Worm (Caenorhabditis elegans) whole organism, L1 larva: Measurements from ENCODE around the gene F59G1.8.

Source experiments
- C04F5.9 ChIP-seq: sonication (generic microtip); optimal IDR thresholded peaks from 2 replicates; lab custom pipeline; 2016; ENCODE audit warnings: missing genetic modification characterization, missing compliant biosample characterization
- C16A3.4 ChIP-seq: fragments of 150-350 bp; optimal IDR thresholded peaks from 2 replicates; lab custom pipeline; 2014; ENCODE audit warnings: missing biosample characterization, missing genetic modification characterization
- C34B4.2 ChIP-seq: sonication (generic microtip); optimal IDR thresholded peaks from 2 replicates; lab custom pipeline; 2017; ENCODE audit warnings: mild to moderate bottlenecking, missing genetic modification characterization, missing compliant biosample characterization
- aha-1 ChIP-seq: fragments of 150-350 bp; optimal IDR thresholded peaks from 2 replicates; lab custom pipeline; 2014; ENCODE audit warnings: missing biosample characterization, missing genetic modification characterization
- alr-1 ChIP-seq: fragments of 200-800 bp; sonication (Bioruptor generic); optimal IDR thresholded peaks from 2 replicates; lab custom pipeline; 2018; ENCODE audit warnings: borderline replicate concordance, mild to moderate bottlenecking, missing genetic modification characterization, missing compliant biosample characterization
- aly-2 ChIP-seq: fragments of 150-350 bp; optimal IDR thresholded peaks from 2 replicates; lab custom pipeline; 2014; ENCODE audit warnings: missing biosample characterization, missing genetic modification characterization
- ceh-63 ChIP-seq: fragments of 200-800 bp; sonication (Bioruptor generic); optimal IDR thresholded peaks from 2 replicates; lab custom pipeline; 2018; ENCODE audit warnings: mild to moderate bottlenecking, missing genetic modification characterization, missing compliant biosample characterization
- ceh-82 ChIP-seq, 3 experiments: fragments of 150-350 bp in 1 of 3; sonication (generic microtip) in 2 of 3; optimal IDR thresholded peaks; 2 replicates each; lab custom pipeline; 2014 to 2017; ENCODE audit warnings: missing biosample characterization in 3 of 3, missing genetic modification characterization in 3 of 3
- ceh-88 ChIP-seq: fragments of 200-800 bp; sonication (Bioruptor generic); IDR thresholded peaks from 2 replicates; pipeline ENCODE4 v1.3.6; 2022; ENCODE audit warnings: missing genetic modification characterization, missing compliant biosample characterization
- ces-1 ChIP-seq: fragments of 150-350 bp; optimal IDR thresholded peaks from 2 replicates; lab custom pipeline; 2014; ENCODE audit warnings: missing biosample characterization, missing genetic modification reagents, missing genetic modification characterization
- dpl-1 ChIP-seq, 3 experiments: fragments of 150-350 bp in 2 of 3; sonication (generic microtip) in 1 of 3; optimal IDR thresholded peaks; 2 replicates each; lab custom pipeline; 2014 to 2017; ENCODE audit warnings: missing biosample characterization in 3 of 3, missing genetic modification characterization in 3 of 3, missing genetic modification reagents in 3 of 3
- dsc-1 ChIP-seq: sonication (generic microtip); optimal IDR thresholded peaks from 2 replicates; lab custom pipeline; 2016; ENCODE audit warnings: mild to moderate bottlenecking, missing genetic modification characterization, missing compliant biosample characterization
- egl-13 ChIP-seq: sonication (generic microtip); optimal IDR thresholded peaks from 2 replicates; lab custom pipeline; 2016; ENCODE audit warnings: missing genotype, missing genetic modification reagents, missing genetic modification characterization, missing compliant biosample characterization
- egl-27 ChIP-seq, 2 experiments: fragments of 150-350 bp in 1 of 2; sonication (generic microtip); optimal IDR thresholded peaks; 3 replicates each; lab custom pipeline; 2017 to 2018; ENCODE audit warnings: missing biosample characterization in 2 of 2, missing genetic modification characterization in 2 of 2, missing genetic modification reagents in 2 of 2
- elt-3 ChIP-seq, 6 experiments: fragments of 150-350 bp in 1 of 6; sonication (generic microtip); optimal IDR thresholded peaks; 2 replicates each; lab custom pipeline; 2017 to 2018; ENCODE audit warnings: missing biosample characterization in 6 of 6, missing genetic modification characterization in 6 of 6, inconsistent platforms in 1 of 6
- ets-5 ChIP-seq: fragments of 200-800 bp; sonication (Bioruptor generic); IDR thresholded peaks from 2 replicates; pipeline ENCODE4 v1.3.6; 2022; ENCODE audit warnings: missing genetic modification characterization, missing compliant biosample characterization
- fkh-4 ChIP-seq: sonication (generic microtip); optimal IDR thresholded peaks from 2 replicates; lab custom pipeline; 2016; ENCODE audit warnings: missing compliant biosample characterization, missing genetic modification characterization, borderline replicate concordance
- grh-1 ChIP-seq: fragments of 200-800 bp; sonication (Bioruptor generic); IDR thresholded peaks from 2 replicates; pipeline ENCODE4 v1.3.6; 2022; ENCODE audit warnings: missing genetic modification reagents, missing genetic modification characterization, missing compliant biosample characterization
- irx-1 ChIP-seq: sonication (generic microtip); optimal IDR thresholded peaks from 2 replicates; lab custom pipeline; 2016; ENCODE audit warnings: missing genetic modification characterization, missing compliant biosample characterization
- lin-13 ChIP-seq: fragments of 150-350 bp; optimal IDR thresholded peaks from 2 replicates; lab custom pipeline; 2014; ENCODE audit warnings: missing biosample characterization, missing genetic modification reagents, missing genetic modification characterization
- lin-14 ChIP-seq: fragments of 200-800 bp; sonication (Bioruptor generic); optimal IDR thresholded peaks from 2 replicates; lab custom pipeline; 2018; ENCODE audit warnings: mild to moderate bottlenecking, missing genetic modification characterization, moderate library complexity, missing compliant biosample characterization
- lin-15B ChIP-seq: fragments of 150-350 bp; sonication (generic microtip); optimal IDR thresholded peaks from 3 replicates; lab custom pipeline; 2014; ENCODE audit warnings: missing biosample characterization, missing genetic modification characterization
- lin-35 ChIP-seq, 2 experiments: fragments of 150-350 bp; optimal IDR thresholded peaks; 2 replicates each; lab custom pipeline; 2014; ENCODE audit warnings: missing biosample characterization in 2 of 2, missing genetic modification characterization in 2 of 2, missing genetic modification reagents in 2 of 2
- lir-3 ChIP-seq: sonication (generic microtip); optimal IDR thresholded peaks from 2 replicates; lab custom pipeline; 2016; ENCODE audit warnings: mild to moderate bottlenecking, missing genetic modification characterization, moderate library complexity, missing compliant biosample characterization; ENCODE audit not compliant: poor library complexity
- mab-9 ChIP-seq: fragments of 200-800 bp; sonication (Bioruptor generic); IDR thresholded peaks from 2 replicates; pipeline ENCODE4 v1.3.6; 2022; ENCODE audit warnings: missing genetic modification reagents, missing genetic modification characterization, missing compliant biosample characterization
- mdl-1 ChIP-seq, 2 experiments: fragments of 150-350 bp; optimal IDR thresholded peaks; 2 replicates each; lab custom pipeline; 2014 to 2017; ENCODE audit warnings: missing biosample characterization in 2 of 2, missing genetic modification characterization in 2 of 2, inconsistent platforms in 1 of 2
- nhr-28 ChIP-seq: fragments of 150-350 bp; optimal IDR thresholded peaks from 2 replicates; lab custom pipeline; 2014; ENCODE audit warnings: missing biosample characterization, missing genetic modification characterization
- nhr-47 ChIP-seq: sonication (generic microtip); optimal IDR thresholded peaks from 2 replicates; lab custom pipeline; 2016; ENCODE audit warnings: mild to moderate bottlenecking, missing genetic modification characterization, moderate library complexity, missing compliant biosample characterization
- nhr-71 ChIP-seq: sonication (generic microtip); optimal IDR thresholded peaks from 2 replicates; lab custom pipeline; 2016; ENCODE audit warnings: mild to moderate bottlenecking, missing genetic modification characterization, moderate library complexity, missing compliant biosample characterization
- nhr-84 ChIP-seq: sonication (generic microtip); optimal IDR thresholded peaks from 2 replicates; lab custom pipeline; 2017; ENCODE audit warnings: missing biosample characterization, missing genetic modification characterization
- nhr-85 ChIP-seq: sonication (generic microtip); peaks from one replicate; lab custom pipeline; 2016; ENCODE audit warnings: missing genetic modification characterization, inconsistent platforms, missing compliant biosample characterization
- nhr-90 ChIP-seq: sonication (generic microtip); optimal IDR thresholded peaks from 2 replicates; lab custom pipeline; 2016; ENCODE audit warnings: mild to moderate bottlenecking, missing genetic modification characterization, missing compliant biosample characterization; ENCODE audit not compliant: poor library complexity
- pag-3 ChIP-seq: sonication (generic microtip); optimal IDR thresholded peaks from 2 replicates; lab custom pipeline; 2017; ENCODE audit warnings: missing genetic modification characterization, mild to moderate bottlenecking, missing compliant biosample characterization, antibody characterized with exemption, borderline replicate concordance; ENCODE audit not compliant: insufficient read depth
- rnt-1 ChIP-seq: sonication (generic microtip); optimal IDR thresholded peaks from 2 replicates; lab custom pipeline; 2016; ENCODE audit warnings: mild to moderate bottlenecking, missing genetic modification characterization, moderate library complexity, missing compliant biosample characterization
- skn-1 ChIP-seq: fragments of 150-350 bp; optimal IDR thresholded peaks from 2 replicates; lab custom pipeline; 2014; ENCODE audit warnings: missing biosample characterization, missing genetic modification characterization
- snpc-4 ChIP-seq: fragments of 150-350 bp; optimal IDR thresholded peaks from 2 replicates; lab custom pipeline; 2014; ENCODE audit warnings: missing biosample characterization, missing genetic modification characterization
- snu-23 ChIP-seq: sonication (generic microtip); optimal IDR thresholded peaks from 2 replicates; lab custom pipeline; 2016; ENCODE audit warnings: missing genetic modification characterization, missing compliant biosample characterization
- sptf-1 ChIP-seq: fragments of 150-350 bp; optimal IDR thresholded peaks from 2 replicates; lab custom pipeline; 2014; ENCODE audit warnings: missing biosample characterization, missing genetic modification characterization
- swsn-7 ChIP-seq: sonication (generic microtip); optimal IDR thresholded peaks from 2 replicates; lab custom pipeline; 2016; ENCODE audit warnings: missing genetic modification characterization, missing compliant biosample characterization
- tlp-1 ChIP-seq: fragments of 150-350 bp; optimal IDR thresholded peaks from 2 replicates; lab custom pipeline; 2014; ENCODE audit warnings: missing biosample characterization, missing genetic modification characterization
- unc-130 ChIP-seq: fragments of 150-350 bp; optimal IDR thresholded peaks from 2 replicates; lab custom pipeline; 2017; ENCODE audit warnings: missing biosample characterization, missing genetic modification characterization, inconsistent platforms
- unc-30 ChIP-seq: sonication (generic microtip); optimal IDR thresholded peaks from 2 replicates; lab custom pipeline; 2017; ENCODE audit warnings: missing biosample characterization, missing genetic modification characterization
- unc-62 ChIP-seq: fragments of 150-350 bp; optimal IDR thresholded peaks from 2 replicates; lab custom pipeline; 2014; ENCODE audit warnings: missing biosample characterization, missing genetic modification reagents, missing genetic modification characterization
- unc-86 ChIP-seq: sonication (generic microtip); optimal IDR thresholded peaks from 2 replicates; lab custom pipeline; 2016; ENCODE audit warnings: missing genetic modification characterization, missing compliant biosample characterization
- unc-98 ChIP-seq: fragments of 200-800 bp; sonication (Bioruptor generic); IDR thresholded peaks from 2 replicates; pipeline ENCODE4 v1.3.6; 2022; ENCODE audit warnings: missing genetic modification characterization, missing compliant biosample characterization
- vab-15 ChIP-seq: sonication (generic microtip); optimal IDR thresholded peaks from 2 replicates; lab custom pipeline; 2017; ENCODE audit warnings: missing genotype, mild to moderate bottlenecking, missing genetic modification characterization, missing compliant biosample characterization
- xbp-1 ChIP-seq: sonication (generic microtip); optimal IDR thresholded peaks from 2 replicates; lab custom pipeline; 2016; ENCODE audit warnings: missing genetic modification characterization, missing compliant biosample characterization
- zag-1 ChIP-seq: fragments of 150-350 bp; optimal IDR thresholded peaks from 2 replicates; lab custom pipeline; 2014; ENCODE audit warnings: missing biosample characterization, missing genetic modification characterization
- zip-4 ChIP-seq: fragments of 200-800 bp; sonication (Bioruptor generic); optimal IDR thresholded peaks from 2 replicates; lab custom pipeline; 2018; ENCODE audit warnings: mild to moderate bottlenecking, missing genetic modification characterization, moderate library complexity, missing compliant biosample characterization
- ztf-11 ChIP-seq, 2 experiments: sonication (generic microtip); optimal IDR thresholded peaks; 2 replicates each; lab custom pipeline; 2016 to 2017; ENCODE audit warnings: missing genetic modification characterization in 2 of 2, missing biosample characterization in 1 of 2, missing compliant biosample characterization in 1 of 2
- ztf-4 ChIP-seq: fragments of 150-350 bp; optimal IDR thresholded peaks from 2 replicates; lab custom pipeline; 2014; ENCODE audit warnings: missing biosample characterization, missing genetic modification characterization

The F59G1.8 gene

DNA sequence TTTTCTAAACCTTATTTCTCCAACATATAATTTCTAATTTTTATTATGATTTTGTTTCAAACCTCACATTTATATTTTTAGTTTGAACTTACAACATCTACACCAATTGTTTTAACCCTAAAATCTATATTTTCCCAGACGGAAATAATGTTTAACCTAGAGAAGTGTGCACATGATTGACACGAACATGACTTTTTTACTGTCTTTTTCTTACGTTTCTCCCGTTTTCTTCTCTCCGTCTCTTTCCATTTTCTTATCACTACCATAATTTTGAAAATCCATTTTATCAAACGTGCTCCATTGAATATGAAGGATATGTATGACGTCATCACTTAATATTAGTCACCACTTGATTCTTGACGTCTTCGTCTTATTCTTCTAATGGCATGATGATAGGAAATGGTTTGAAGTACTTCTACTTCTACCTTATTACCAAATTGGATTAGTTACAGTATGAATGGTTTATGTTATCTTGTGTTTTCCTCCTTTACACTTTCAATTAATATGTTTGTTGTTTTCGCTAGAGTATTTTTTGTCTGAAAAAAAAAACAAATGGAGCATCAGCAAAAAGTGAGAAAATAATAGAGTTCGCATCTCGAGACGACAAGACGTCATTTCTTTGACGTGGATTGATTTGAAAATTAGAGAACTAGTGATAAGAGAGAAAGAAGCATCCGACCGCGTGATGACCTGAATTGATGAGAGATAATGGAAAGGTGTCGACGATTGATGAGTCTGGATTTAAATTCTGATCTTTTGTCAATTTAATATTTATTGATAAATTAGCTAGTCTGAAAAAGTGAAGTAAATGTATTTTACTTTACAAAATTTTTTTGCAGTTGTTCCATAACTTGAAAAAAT lies 25.8 kb downstream of the F59G1.8 start:
- peak; percentile 74 for TF ChIP-seq nhr-85 (tag; lab: Kevin White, UChicago)
- TF ChIP-seq lin-13 (GFP tag; lab: Kevin White, UChicago) = no peak
- no peak for TF ChIP-seq mab-9
- TF ChIP-seq egl-27 (tag; optimal IDR thresholded peaks at IDR 0.05; lab: Kevin White, UChicago) = no peak
- no peak for TF ChIP-seq unc-86 (tag; lab: Kevin White, UChicago)
- no peak for TF ChIP-seq dpl-1 (GFP tag; optimal IDR thresholded peaks at IDR 0.05; lab: Kevin White, UChicago)
- peak; percentile 29 for TF ChIP-seq nhr-47 (tag; lab: Kevin White, UChicago)
- TF ChIP-seq swsn-7 (tag; lab: Kevin White, UChicago) = no peak
- TF ChIP-seq unc-62 (GFP tag; lab: Kevin White, UChicago) = no peak
- peak; percentile 84 for TF ChIP-seq nhr-71 (tag; lab: Kevin White, UChicago)
- TF ChIP-seq snpc-4 = no peak
- TF ChIP-seq zag-1 = no peak
- TF ChIP-seq ceh-88 (GFP tag; lab: Robert Waterston, UW) = no peak
- TF ChIP-seq aha-1 = no peak
- TF ChIP-seq tlp-1 (tag; lab: Kevin White, UChicago) = no peak
- no peak for TF ChIP-seq skn-1 (tag; lab: Kevin White, UChicago)
- no peak for TF ChIP-seq C34B4.2 (tag; lab: Kevin White, UChicago)
- peak in 1 of 2 experiments; percentile 34 for TF ChIP-seq mdl-1 (tag; optimal IDR thresholded peaks at IDR 0.05; lab: Kevin White, UChicago)
- peak; percentile 81 for TF ChIP-seq lin-14 (GFP tag; lab: Kevin White, UChicago)
- no peak for TF ChIP-seq nhr-28
- TF ChIP-seq snu-23 (GFP tag; lab: Kevin White, UChicago) = peak; percentile 47
- TF ChIP-seq grh-1 (GFP tag; lab: Robert Waterston, UW) = no peak
- peak; percentile 54 for TF ChIP-seq unc-130 (tag; lab: Kevin White, UChicago)
- no peak for TF ChIP-seq pag-3 (tag; lab: Kevin White, UChicago)
- TF ChIP-seq vab-15 (tag; lab: Kevin White, UChicago) = no peak
- no peak for TF ChIP-seq unc-30 (tag; lab: Kevin White, UChicago)
- no peak for TF ChIP-seq ceh-63 (GFP tag; lab: Kevin White, UChicago)
- no peak for TF ChIP-seq nhr-84 (tag; lab: Kevin White, UChicago)
- TF ChIP-seq rnt-1 = peak; percentile 76
- TF ChIP-seq egl-13 = no peak
- no peak for TF ChIP-seq ceh-82 (tag; optimal IDR thresholded peaks at IDR 0.05; lab: Kevin White, UChicago)
- no peak for TF ChIP-seq lir-3
- no peak for TF ChIP-seq unc-98 (GFP tag; lab: Robert Waterston, UW)
- no peak for TF ChIP-seq ztf-11 (tag; optimal IDR thresholded peaks at IDR 0.05; lab: Kevin White, UChicago)
- TF ChIP-seq lin-15B (tag; lab: Kevin White, UChicago) = no peak
- no peak for TF ChIP-seq fkh-4 (tag; lab: Kevin White, UChicago)
- no peak for TF ChIP-seq irx-1
- TF ChIP-seq sptf-1 (tag; lab: Kevin White, UChicago) = no peak
- peak in 1 of 6 experiments; percentile 48 for TF ChIP-seq elt-3 (tag; optimal IDR thresholded peaks at IDR 0.05; lab: Kevin White, UChicago)
- TF ChIP-seq aly-2 = no peak
- TF ChIP-seq ets-5 (GFP tag; lab: Robert Waterston, UW) = no peak
- TF ChIP-seq ztf-4 (tag; lab: Kevin White, UChicago) = peak; percentile 49
- peak in 1 of 2 experiments; percentile 16 for TF ChIP-seq lin-35 (GFP tag; optimal IDR thresholded peaks at IDR 0.05; lab: Kevin White, UChicago)
- no peak for TF ChIP-seq C04F5.9 (tag; lab: Kevin White, UChicago)
- no peak for TF ChIP-seq alr-1 (tag; lab: Kevin White, UChicago)
- TF ChIP-seq nhr-90 = peak; percentile 14
- TF ChIP-seq ces-1 (GFP tag; lab: Kevin White, UChicago) = no peak
- TF ChIP-seq C16A3.4 (tag; lab: Kevin White, UChicago) = peak; percentile 35
- TF ChIP-seq xbp-1 = no peak
- TF ChIP-seq zip-4 = no peak
- TF ChIP-seq dsc-1 (tag; lab: Kevin White, UChicago) = no peak
